Worm (Caenorhabditis elegans) whole organism, L4 larva: Measurements from ENCODE around the gene dcn-1.

Experiments
- D1046.2 ChIP-seq: fragments of 200-800 bp; sonication (Bioruptor generic); IDR thresholded peaks from 2 replicates; pipeline ENCODE4 v1.3.6; 2022; ENCODE audit warnings: missing genetic modification characterization, missing compliant biosample characterization
- F26F4.8 ChIP-seq: fragments of 200-800 bp; sonication (Bioruptor generic); conservative IDR thresholded peaks from 2 replicates; pipeline ENCODE4 v1.3.6; 2022; ENCODE audit warnings: missing genetic modification characterization, missing compliant biosample characterization
- F44E2.7 ChIP-seq: fragments of 200-800 bp; sonication (Bioruptor generic); IDR thresholded peaks from 2 replicates; pipeline ENCODE4 v2.1.2; 2022; ENCODE audit warnings: missing genetic modification characterization, missing compliant biosample characterization
- F49E8.2 ChIP-seq: sonication (generic microtip); optimal IDR thresholded peaks from 2 replicates; lab custom pipeline; 2016; ENCODE audit warnings: missing compliant biosample characterization, mild to moderate bottlenecking, missing genetic modification characterization, borderline replicate concordance
- T20F7.1 ChIP-seq: fragments of 200-800 bp; sonication (Bioruptor generic); optimal IDR thresholded peaks from 2 replicates; lab custom pipeline; 2018; ENCODE audit warnings: mild to moderate bottlenecking, missing genetic modification characterization, missing compliant biosample characterization
- Y105C5A.15 ChIP-seq: fragments of 200-800 bp; sonication (Bioruptor generic); IDR thresholded peaks from 2 replicates; pipeline ENCODE4 v1.3.6; 2022; ENCODE audit warnings: missing genetic modification characterization, missing compliant biosample characterization
- Y48G9A.11 ChIP-seq: fragments of 200-800 bp; sonication (Bioruptor generic); IDR thresholded peaks from 2 replicates; pipeline ENCODE4 v1.3.6; 2022; ENCODE audit warnings: missing genetic modification reagents, missing genetic modification characterization, missing compliant biosample characterization
- aha-1 ChIP-seq: fragments of 150-350 bp; peaks from one replicate; lab custom pipeline; 2014; ENCODE audit warnings: missing biosample characterization, missing genetic modification characterization
- aly-2 ChIP-seq: sonication (generic microtip); optimal IDR thresholded peaks from 2 replicates; lab custom pipeline; 2018; ENCODE audit warnings: missing biosample characterization, missing genetic modification characterization
- arid-1 ChIP-seq: fragments of 200-800 bp; sonication (Bioruptor generic); conservative IDR thresholded peaks from 2 replicates; pipeline ENCODE4 v1.3.6; 2022; ENCODE audit warnings: missing genetic modification reagents, missing genetic modification characterization, missing compliant biosample characterization
- attf-4 ChIP-seq: sonication (generic microtip); optimal IDR thresholded peaks from 3 replicates; lab custom pipeline; 2017; ENCODE audit warnings: missing biosample characterization, missing genetic modification characterization
- ceh-44 ChIP-seq: fragments of 200-800 bp; sonication (Bioruptor generic); IDR thresholded peaks from 2 replicates; pipeline ENCODE4 v1.3.6; 2022; ENCODE audit warnings: missing genetic modification reagents, missing genetic modification characterization, missing compliant biosample characterization
- cey-2 ChIP-seq: sonication (generic microtip); optimal IDR thresholded peaks from 3 replicates; lab custom pipeline; 2017; ENCODE audit warnings: missing genetic modification characterization, mild to moderate bottlenecking, missing compliant biosample characterization, antibody characterized with exemption, borderline replicate concordance; ENCODE audit not compliant: insufficient read depth
- ctbp-1 ChIP-seq: fragments of 200-800 bp; sonication (Bioruptor generic); IDR thresholded peaks from 2 replicates; pipeline ENCODE4 v1.3.6; 2022; ENCODE audit warnings: missing genetic modification reagents, missing genetic modification characterization, missing compliant biosample characterization
- daf-16 ChIP-seq, 3 experiments: sonication (generic microtip); optimal IDR thresholded peaks; 2 replicates each; lab custom pipeline; 2016 to 2017; ENCODE audit warnings: missing genetic modification characterization in 3 of 3, missing genetic modification reagents in 3 of 3, mild to moderate bottlenecking in 2 of 3, missing compliant biosample characterization in 2 of 3, missing biosample characterization in 1 of 3, moderate library complexity in 1 of 3
- daf-8 ChIP-seq: fragments of 200-800 bp; sonication (Bioruptor generic); IDR thresholded peaks from 2 replicates; pipeline ENCODE4 v1.3.6; 2022; ENCODE audit warnings: missing genetic modification characterization, missing compliant biosample characterization
- dmd-6 ChIP-seq: fragments of 200-800 bp; sonication (Bioruptor generic); IDR thresholded peaks from 2 replicates; pipeline ENCODE4 v1.3.6; 2022; ENCODE audit warnings: missing genetic modification reagents, missing genetic modification characterization, missing compliant biosample characterization
- dmd-9 ChIP-seq: fragments of 200-800 bp; sonication (Bioruptor generic); IDR thresholded peaks from 2 replicates; pipeline ENCODE4 v1.3.6; 2022; ENCODE audit warnings: missing genetic modification reagents, missing genetic modification characterization, missing compliant biosample characterization
- dve-1 ChIP-seq: sonication (generic microtip); optimal IDR thresholded peaks from 2 replicates; lab custom pipeline; 2017; ENCODE audit warnings: antibody characterized with exemption, mild to moderate bottlenecking, missing genetic modification characterization, missing compliant biosample characterization; ENCODE audit not compliant: insufficient read depth
- egl-43 ChIP-seq: fragments of 200-800 bp; sonication (Bioruptor generic); IDR thresholded peaks from 2 replicates; pipeline ENCODE4 v1.3.6; 2022; ENCODE audit warnings: missing genetic modification reagents, missing genetic modification characterization, missing compliant biosample characterization
- fkh-10 ChIP-seq: fragments of 150-350 bp; optimal IDR thresholded peaks from 2 replicates; lab custom pipeline; 2014; ENCODE audit warnings: missing biosample characterization, missing genetic modification reagents, missing genetic modification characterization
- fos-1 ChIP-seq: fragments of 150-350 bp; optimal IDR thresholded peaks from 2 replicates; lab custom pipeline; 2014; ENCODE audit warnings: missing biosample characterization, missing genetic modification characterization
- hlh-11 ChIP-seq: fragments of 200-800 bp; sonication (Bioruptor generic); optimal IDR thresholded peaks from 2 replicates; lab custom pipeline; 2018; ENCODE audit warnings: mild to moderate bottlenecking, missing genetic modification characterization, missing compliant biosample characterization
- lin-38 ChIP-seq: fragments of 200-800 bp; sonication (Bioruptor generic); IDR thresholded peaks from 2 replicates; pipeline ENCODE4 v1.3.6; 2022; ENCODE audit warnings: missing genetic modification reagents, missing genetic modification characterization, missing compliant biosample characterization
- mes-2 ChIP-seq: sonication (generic microtip); optimal IDR thresholded peaks from 2 replicates; lab custom pipeline; 2016; ENCODE audit warnings: missing genotype, mild to moderate bottlenecking, missing genetic modification characterization, missing compliant biosample characterization; ENCODE audit not compliant: poor library complexity, severe bottlenecking
- mxl-2 ChIP-seq: fragments of 200-800 bp; sonication (Bioruptor generic); conservative IDR thresholded peaks from 2 replicates; pipeline ENCODE4 v1.3.6; 2022; ENCODE audit warnings: missing genetic modification reagents, missing genetic modification characterization, missing compliant biosample characterization
- nhr-102 ChIP-seq: sonication (generic microtip); optimal IDR thresholded peaks from 2 replicates; lab custom pipeline; 2016; ENCODE audit warnings: mild to moderate bottlenecking, missing genetic modification characterization, moderate library complexity, missing compliant biosample characterization
- nhr-11 ChIP-seq: fragments of 150-350 bp; optimal IDR thresholded peaks from 2 replicates; lab custom pipeline; 2014; ENCODE audit warnings: missing biosample characterization, missing genetic modification characterization
- nhr-111 ChIP-seq: fragments of 200-800 bp; sonication (Bioruptor generic); optimal IDR thresholded peaks from 2 replicates; lab custom pipeline; 2018; ENCODE audit warnings: mild to moderate bottlenecking, missing genetic modification characterization, missing compliant biosample characterization
- nhr-28 ChIP-seq: fragments of 150-350 bp; optimal IDR thresholded peaks from 2 replicates; lab custom pipeline; 2014; ENCODE audit warnings: missing biosample characterization, missing genetic modification characterization
- nhr-48 ChIP-seq: sonication (generic microtip); optimal IDR thresholded peaks from 2 replicates; lab custom pipeline; 2016; ENCODE audit warnings: mild to moderate bottlenecking, missing genetic modification characterization, missing compliant biosample characterization
- nhr-6 ChIP-seq: fragments of 150-350 bp; optimal IDR thresholded peaks from 2 replicates; lab custom pipeline; 2014; ENCODE audit warnings: missing biosample characterization, missing genetic modification characterization
- php-3 ChIP-seq: fragments of 200-800 bp; sonication (Bioruptor generic); IDR thresholded peaks from 2 replicates; pipeline ENCODE4 v1.3.6; 2022; ENCODE audit warnings: missing genetic modification reagents, missing genetic modification characterization, missing compliant biosample characterization
- pqm-1 ChIP-seq: sonication (generic microtip); optimal IDR thresholded peaks from 2 replicates; lab custom pipeline; 2017; ENCODE audit warnings: missing biosample characterization, missing genetic modification characterization
- sdz-12 ChIP-seq: fragments of 200-800 bp; sonication (Bioruptor generic); optimal IDR thresholded peaks from 2 replicates; lab custom pipeline; 2018; ENCODE audit warnings: mild to moderate bottlenecking, missing genetic modification characterization, missing compliant biosample characterization
- unc-62 ChIP-seq, 3 experiments: fragments of 150-350 bp in 1 of 3; sonication (generic microtip); optimal IDR thresholded peaks in 2 of 3; peaks in 1 of 3; 1 replicate in 1 of 3; 2 replicates in 2 of 3; lab custom pipeline; 2014 to 2017; ENCODE audit warnings: missing biosample characterization in 3 of 3, missing genetic modification characterization in 3 of 3, missing genetic modification reagents in 3 of 3, missing genotype in 1 of 3
- vab-7 ChIP-seq: fragments of 200-800 bp; sonication (Bioruptor generic); IDR thresholded peaks from 2 replicates; pipeline ENCODE4 v1.3.6; 2022; ENCODE audit warnings: missing genetic modification reagents, missing genetic modification characterization, missing compliant biosample characterization
- zag-1 ChIP-seq: fragments of 150-350 bp; optimal IDR thresholded peaks from 2 replicates; lab custom pipeline; 2014; ENCODE audit warnings: missing biosample characterization, missing genetic modification characterization
- zip-2 ChIP-seq: fragments of 150-350 bp; optimal IDR thresholded peaks from 2 replicates; lab custom pipeline; 2014; ENCODE audit warnings: missing biosample characterization, missing genetic modification characterization
- ztf-7 ChIP-seq: fragments of 150-350 bp; optimal IDR thresholded peaks from 2 replicates; lab custom pipeline; 2014; ENCODE audit warnings: missing biosample characterization, missing genetic modification characterization

Gene dcn-1

ce11 chrIII:4281955-4282618, 31.6 kb upstream of the dcn-1 start (continued):
- no peak for TF ChIP-seq F26F4.8 (GFP tag; lab: Robert Waterston, UW)
- TF ChIP-seq lin-38 (GFP tag; lab: Robert Waterston, UW): peak; percentile 85
- peak; percentile 100 for TF ChIP-seq hlh-11 (tag; lab: Kevin White, UChicago)
- TF ChIP-seq attf-4 (tag; lab: Kevin White, UChicago): peak; percentile 54
- TF ChIP-seq dve-1 (tag; lab: Kevin White, UChicago): peak; percentile 99
- no peak for TF ChIP-seq F44E2.7 (GFP tag; lab: Robert Waterston, UW)
- peak; percentile 82 for TF ChIP-seq cey-2 (tag; lab: Kevin White, UChicago)
- no peak for TF ChIP-seq F49E8.2 (tag; lab: Kevin White, UChicago)
- TF ChIP-seq nhr-102: peak; percentile 98
- TF ChIP-seq aha-1 (tag; lab: Kevin White, UChicago): peak; percentile 100
- TF ChIP-seq ceh-44 (GFP tag; lab: Robert Waterston, UW): 0 out of 2 replicates have a peak, but pooled peaks have one; percentile 5
- peak; percentile 29 for TF ChIP-seq nhr-6 (tag; lab: Kevin White, UChicago)
- no peak for TF ChIP-seq Y48G9A.11
- TF ChIP-seq aly-2: no peak
- peak; percentile 94 to 97 for TF ChIP-seq daf-16 (GFP tag; optimal IDR thresholded peaks at IDR 0.05; lab: Kevin White, UChicago)
- TF ChIP-seq daf-16 (tag; optimal IDR thresholded peaks at IDR 0.05; lab: Kevin White, UChicago): peak; percentile 72
- TF ChIP-seq zip-2 (tag; lab: Kevin White, UChicago): peak; percentile 79
- no peak for TF ChIP-seq sdz-12
- TF ChIP-seq egl-43 (GFP tag; lab: Robert Waterston, UW): peak; percentile 96
- TF ChIP-seq vab-7: peak; percentile 82
- TF ChIP-seq fkh-10: peak; percentile 86
- TF ChIP-seq mxl-2 (GFP tag; lab: Robert Waterston, UW): peak; percentile 83
- no peak for TF ChIP-seq pqm-1 (tag; lab: Kevin White, UChicago)
- peak; percentile 69 for TF ChIP-seq ztf-7 (tag; lab: Kevin White, UChicago)
- peak; percentile 77 for TF ChIP-seq php-3
- TF ChIP-seq arid-1: peak; percentile 87
- peak; percentile 75; the same call in 1 of the 2 replicates for TF ChIP-seq dmd-9
- peak; percentile 77 for TF ChIP-seq mes-2 (tag; lab: Kevin White, UChicago)
- peak; percentile 91 for TF ChIP-seq zag-1 (tag; lab: Kevin White, UChicago)
- peak in 1 of 2 experiments; percentile 100 for TF ChIP-seq unc-62 (GFP tag; optimal IDR thresholded peaks at IDR 0.05 in 1 of 2; lab: Kevin White, UChicago)
- peak; percentile 72 for TF ChIP-seq unc-62 (tag; optimal IDR thresholded peaks at IDR 0.05; lab: Kevin White, UChicago)
- TF ChIP-seq T20F7.1: peak; percentile 88
- peak; percentile 40 for TF ChIP-seq nhr-111 (GFP tag; lab: Kevin White, UChicago)
- peak; percentile 9; the same call in 1 of the 2 replicates for TF ChIP-seq D1046.2 (GFP tag; lab: Robert Waterston, UW)
- TF ChIP-seq nhr-48 (tag; lab: Kevin White, UChicago): peak; percentile 99
- TF ChIP-seq dmd-6: peak; percentile 100
- peak; percentile 98 for TF ChIP-seq ctbp-1
- TF ChIP-seq daf-8 (GFP tag; lab: Robert Waterston, UW): no peak
- peak; percentile 86 for TF ChIP-seq fos-1
- TF ChIP-seq Y105C5A.15: no peak

- peak; percentile 25 for TF ChIP-seq nhr-28 (tag; lab: Kevin White, UChicago)
- peak in 1 of 2 experiments; percentile 97 for TF ChIP-seq unc-62 (GFP tag; optimal IDR thresholded peaks at IDR 0.05 in 1 of 2; lab: Kevin White, UChicago)
- TF ChIP-seq unc-62 (tag; optimal IDR thresholded peaks at IDR 0.05; lab: Kevin White, UChicago): no peak
- TF ChIP-seq daf-16 (GFP tag; optimal IDR thresholded peaks at IDR 0.05; lab: Kevin White, UChicago): no peak
- no peak for TF ChIP-seq daf-16 (tag; optimal IDR thresholded peaks at IDR 0.05; lab: Kevin White, UChicago)
- TF ChIP-seq lin-38 (GFP tag; lab: Robert Waterston, UW): no peak
- TF ChIP-seq hlh-11 (tag; lab: Kevin White, UChicago): peak; percentile 21
- TF ChIP-seq nhr-11 (tag; lab: Kevin White, UChicago): peak; percentile 81
Observed at ce11 chrIII:4283175-4283574, 30.5 kb upstream of the dcn-1 start.
